Worm (Caenorhabditis elegans): ENCODE measurements around the gene cdkl-1.

Gene cdkl-1

ce11 chrV:11098599-11098998, at the start of gene cdkl-1:
cdkl-1 (plus strand) TSS chrV:11098899.
- no peak for TF ChIP-seq K11D2.4 (GFP tag; IDR thresholded peaks at IDR 0.05)
- no peak for TF ChIP-seq lir-1 (GFP tag; conservative IDR thresholded peaks at IDR 0.05)
- no peak for TF ChIP-seq ZK185.1 (tag; optimal IDR thresholded peaks at IDR 0.05; ENCODE audit: poor library complexity, severe bottlenecking)
- TF ChIP-seq lin-26 (GFP tag; IDR thresholded peaks at IDR 0.05): no peak
- no peak for TF ChIP-seq attf-6 (GFP tag; IDR thresholded peaks at IDR 0.05)
- no peak for TF ChIP-seq F49E8.2 (tag; optimal IDR thresholded peaks at IDR 0.05; ENCODE audit: insufficient read depth)
- TF ChIP-seq ztf-3 (GFP tag; optimal IDR thresholded peaks at IDR 0.05): no peak
- TF ChIP-seq B0261.1 (tag; optimal IDR thresholded peaks at IDR 0.05): no peak

DNA sequence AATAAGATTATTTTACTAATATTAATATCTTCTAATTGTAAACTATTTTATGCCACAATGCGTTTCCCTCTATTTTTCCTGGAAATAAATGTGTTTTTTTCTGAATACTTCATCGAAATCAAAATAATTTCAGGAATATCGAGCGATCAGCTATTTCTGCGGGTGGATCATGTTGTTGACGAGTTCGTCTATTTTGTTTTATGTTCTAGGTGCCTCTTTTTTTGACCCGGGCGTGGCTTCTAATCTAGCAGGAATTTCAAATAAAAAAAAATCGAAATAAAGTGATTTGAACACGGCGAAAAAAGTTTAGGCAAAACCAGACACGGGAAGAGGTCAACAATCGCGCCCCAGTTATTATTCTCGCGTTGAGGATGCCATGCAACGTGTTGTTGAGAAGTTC, 46.8 kb upstream of the cdkl-1 start, which contains the start of gene T04C12.33:
Gene T04C12.33 (plus strand): TSS at position 301 of the 400 bp plus-strand sequence.
- TF ChIP-seq snpc-4 (GFP tag; optimal IDR thresholded peaks at IDR 0.05) (no peak), snpc-4 (tag; optimal IDR thresholded peaks at IDR 0.05) (no peak), F37B4.10 (GFP tag; IDR thresholded peaks at IDR 0.05) (no peak), T26A5.8 (tag; optimal IDR thresholded peaks at IDR 0.05) (no peak), him-1 (tag; optimal IDR thresholded peaks at IDR 0.05) (no peak), F55B11.4 (tag; optimal IDR thresholded peaks at IDR 0.05; ENCODE audit: borderline replicate concordance, insufficient read depth) (no peak), nfya-2 (GFP tag; IDR thresholded peaks at IDR 0.05) (no peak), nhr-90 (tag; optimal IDR thresholded peaks at IDR 0.05) (no peak), F33H1.4 (GFP tag; IDR thresholded peaks at IDR 0.05) (no peak), attf-5 (GFP tag; optimal IDR thresholded peaks at IDR 0.05) (no peak), ceh-40 (GFP tag; IDR thresholded peaks at IDR 0.05) (no peak), rpc-1 (optimal IDR thresholded peaks at IDR 0.05) (no peak), rpc-1 (tag; optimal IDR thresholded peaks at IDR 0.05) (no peak), hsf-1 (GFP tag; IDR thresholded peaks at IDR 0.05) (no peak), cebp-2 (GFP tag; IDR thresholded peaks at IDR 0.05) (no peak)

ce11 chrV:11053827-11054226, 44.9 kb upstream of the cdkl-1 start, which contains the start of gene T04C12.7:
T04C12.7 (plus strand) TSS chrV:11054127.
- TF ChIP-seq K12H6.12 (tag; optimal IDR thresholded peaks at IDR 0.05) (no peak), ama-1 (optimal IDR thresholded peaks at IDR 0.05) (no peak), ama-1 (GFP tag; optimal IDR thresholded peaks at IDR 0.05) (no peak), F52B5.7 (tag; optimal IDR thresholded peaks at IDR 0.05) (no peak), lsy-27 (tag; optimal IDR thresholded peaks at IDR 0.05; ENCODE audit: borderline replicate concordance, insufficient read depth) (no peak), attf-3 (GFP tag; conservative IDR thresholded peaks at IDR 0.05) (no peak), bed-1 (GFP tag; IDR thresholded peaks at IDR 0.05) (no peak), lsl-1 (GFP tag; optimal IDR thresholded peaks at IDR 0.05) (no peak), hmg-1.2 (GFP tag; IDR thresholded peaks at IDR 0.05) (no peak), F37B4.10 (GFP tag; IDR thresholded peaks at IDR 0.05) (no peak)

DNA sequence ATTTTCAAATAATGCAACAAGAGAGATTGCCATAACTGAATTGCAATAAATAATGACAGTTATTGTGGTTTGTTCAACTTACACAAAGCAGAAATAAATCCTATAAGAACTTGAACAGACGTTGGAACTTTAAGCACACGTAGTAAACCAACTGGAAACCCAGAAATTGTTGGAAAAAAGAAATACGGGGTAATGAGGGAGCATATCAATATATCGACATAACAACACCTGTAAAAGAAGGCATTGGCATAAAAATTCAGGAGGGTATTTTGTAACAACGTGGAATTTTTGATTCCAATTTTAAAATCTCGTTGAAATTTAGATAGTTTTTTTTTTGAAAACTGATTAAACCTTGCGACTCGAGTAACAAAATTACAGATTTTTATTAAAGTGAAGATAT, 42.2 kb upstream of the cdkl-1 start:
- TF ChIP-seq D2030.7 (GFP tag; IDR thresholded peaks at IDR 0.05) (no peak), attf-6 (GFP tag; IDR thresholded peaks at IDR 0.05) (no peak), Y53F4B.3 (GFP tag; IDR thresholded peaks at IDR 0.05) (no peak), bed-1 (GFP tag; IDR thresholded peaks at IDR 0.05) (no peak), cebp-2 (GFP tag; IDR thresholded peaks at IDR 0.05) (no peak), ceh-27 (GFP tag; optimal IDR thresholded peaks at IDR 0.05) (no peak), Y79H2A.3 (GFP tag; conservative IDR thresholded peaks at IDR 0.05) (no peak), hmg-20 (GFP tag; IDR thresholded peaks at IDR 0.05) (no peak), ama-1 (optimal IDR thresholded peaks at IDR 0.05) (no peak), ama-1 (GFP tag; optimal IDR thresholded peaks at IDR 0.05) (no peak)
